Worm (Caenorhabditis elegans) whole organism, young adult: ENCODE data around the gene F09F7.6.

Experiments used
- F22D6.2 ChIP-seq: sonication (generic microtip); optimal IDR thresholded peaks from 2 replicates; lab custom pipeline; 2016; ENCODE audit warnings: mild to moderate bottlenecking, missing genetic modification characterization, missing compliant biosample characterization
- F37B4.10 ChIP-seq: fragments of 200-800 bp; sonication (Bioruptor generic); IDR thresholded peaks from 2 replicates; pipeline ENCODE4 v1.3.6; 2022; ENCODE audit warnings: missing genetic modification characterization, missing compliant biosample characterization
- F49E8.2 ChIP-seq: sonication (generic microtip); optimal IDR thresholded peaks from 3 replicates; lab custom pipeline; 2017; ENCODE audit warnings: missing genetic modification characterization, mild to moderate bottlenecking, missing compliant biosample characterization, antibody characterized with exemption, moderate library complexity; ENCODE audit not compliant: insufficient read depth
- F52B5.7 ChIP-seq: sonication (generic microtip); optimal IDR thresholded peaks from 2 replicates; lab custom pipeline; 2016; ENCODE audit warnings: mild to moderate bottlenecking, missing genetic modification characterization, missing compliant biosample characterization
- F55B11.4 ChIP-seq: sonication (generic microtip); optimal IDR thresholded peaks from 2 replicates; lab custom pipeline; 2016; ENCODE audit warnings: missing compliant biosample characterization, missing genetic modification characterization, borderline replicate concordance; ENCODE audit not compliant: insufficient read depth
- T26A5.8 ChIP-seq: sonication (generic microtip); optimal IDR thresholded peaks from 2 replicates; lab custom pipeline; 2016; ENCODE audit warnings: missing genetic modification characterization, missing compliant biosample characterization
- Y53G8AR.9 ChIP-seq: fragments of 200-800 bp; sonication (Bioruptor generic); conservative IDR thresholded peaks from 2 replicates; pipeline ENCODE4 v1.3.6; 2022; ENCODE audit warnings: missing genetic modification reagents, missing genetic modification characterization, missing compliant biosample characterization
- Y79H2A.3 ChIP-seq: fragments of 200-800 bp; sonication (Bioruptor generic); conservative IDR thresholded peaks from 2 replicates; pipeline ENCODE4 v1.3.6; 2022; ENCODE audit warnings: missing genetic modification reagents, missing genetic modification characterization, missing compliant biosample characterization
- ZK185.1 ChIP-seq: sonication (generic microtip); optimal IDR thresholded peaks from 2 replicates; lab custom pipeline; 2016; ENCODE audit warnings: mild to moderate bottlenecking, missing genetic modification characterization, missing compliant biosample characterization; ENCODE audit not compliant: poor library complexity, severe bottlenecking
- ccch-3 ChIP-seq: fragments of 200-800 bp; sonication (Bioruptor generic); optimal IDR thresholded peaks from 2 replicates; lab custom pipeline; 2018; ENCODE audit warnings: mild to moderate bottlenecking, missing genetic modification characterization, missing compliant biosample characterization
- die-1 ChIP-seq: sonication (generic microtip); optimal IDR thresholded peaks from 2 replicates; lab custom pipeline; 2016; ENCODE audit warnings: missing genotype, mild to moderate bottlenecking, missing genetic modification characterization, missing compliant biosample characterization
- dox-1 ChIP-seq: fragments of 200-800 bp; sonication (Bioruptor generic); IDR thresholded peaks from 2 replicates; pipeline ENCODE4 v1.3.6; 2022; ENCODE audit warnings: missing genetic modification reagents, missing genetic modification characterization, missing compliant biosample characterization
- efl-1 ChIP-seq: fragments of 150-350 bp; optimal IDR thresholded peaks from 2 replicates; lab custom pipeline; 2014; ENCODE audit warnings: missing biosample characterization, missing genetic modification reagents, missing genetic modification characterization
- egrh-3 ChIP-seq: fragments of 200-800 bp; sonication (Bioruptor generic); IDR thresholded peaks from 2 replicates; pipeline ENCODE4 v1.3.6; 2022; ENCODE audit warnings: missing genetic modification reagents, missing genetic modification characterization, missing compliant biosample characterization
- ekl-4 ChIP-seq: fragments of 200-800 bp; sonication (Bioruptor generic); IDR thresholded peaks from 2 replicates; pipeline ENCODE4 v1.3.6; 2022; ENCODE audit warnings: missing genetic modification reagents, missing genetic modification characterization, missing compliant biosample characterization
- gei-17 ChIP-seq: fragments of 200-800 bp; sonication (Bioruptor generic); optimal IDR thresholded peaks from 2 replicates; lab custom pipeline; 2018; ENCODE audit warnings: mild to moderate bottlenecking, missing genetic modification characterization, missing compliant biosample characterization
- lag-1 ChIP-seq: fragments of 200-800 bp; sonication (Bioruptor generic); IDR thresholded peaks from 2 replicates; pipeline ENCODE4 v1.3.6; 2022; ENCODE audit warnings: missing genetic modification reagents, missing genetic modification characterization, missing compliant biosample characterization
- let-607 ChIP-seq, 2 experiments: fragments of 200-800 bp in 1 of 2; sonication (Bioruptor generic) in 1 of 2; sonication (generic microtip) in 1 of 2; optimal IDR thresholded peaks; 2 replicates each; lab custom pipeline; 2016 to 2018; ENCODE audit warnings: mild to moderate bottlenecking in 2 of 2, missing compliant biosample characterization in 2 of 2, missing genetic modification characterization in 2 of 2, moderate library complexity in 2 of 2, missing genotype in 1 of 2
- lin-54 ChIP-seq: fragments of 200-800 bp; sonication (Bioruptor generic); optimal IDR thresholded peaks from 2 replicates; lab custom pipeline; 2018; ENCODE audit warnings: mild to moderate bottlenecking, missing genetic modification characterization, missing compliant biosample characterization
- madf-8 ChIP-seq: fragments of 200-800 bp; sonication (Bioruptor generic); conservative IDR thresholded peaks from 2 replicates; pipeline ENCODE4 v1.3.6; 2022; ENCODE audit warnings: missing genetic modification reagents, missing genetic modification characterization, missing compliant biosample characterization
- mel-28 ChIP-seq: sonication (generic microtip); optimal IDR thresholded peaks from 2 replicates; lab custom pipeline; 2016; ENCODE audit warnings: borderline replicate concordance, mild to moderate bottlenecking, missing genetic modification characterization, missing compliant biosample characterization
- mxl-1 ChIP-seq: sonication (generic microtip); optimal IDR thresholded peaks from 2 replicates; lab custom pipeline; 2016; ENCODE audit warnings: missing genetic modification characterization, missing compliant biosample characterization
- nfya-1 ChIP-seq: sonication (generic microtip); optimal IDR thresholded peaks from 2 replicates; lab custom pipeline; 2017; ENCODE audit warnings: antibody characterized with exemption, missing compliant biosample characterization, missing genetic modification characterization, borderline replicate concordance; ENCODE audit not compliant: insufficient read depth
- nhr-179 ChIP-seq: sonication (generic microtip); optimal IDR thresholded peaks from 2 replicates; lab custom pipeline; 2016; ENCODE audit warnings: mild to moderate bottlenecking, missing genetic modification characterization, missing compliant biosample characterization
- nhr-80 ChIP-seq: sonication (generic microtip); optimal IDR thresholded peaks from 2 replicates; lab custom pipeline; 2016; ENCODE audit warnings: missing genetic modification characterization, missing compliant biosample characterization
- pbrm-1 ChIP-seq: fragments of 200-800 bp; sonication (Bioruptor generic); IDR thresholded peaks from 2 replicates; pipeline ENCODE4 v1.3.6; 2022; ENCODE audit warnings: missing genetic modification reagents, missing genetic modification characterization, missing compliant biosample characterization
- pha-4 ChIP-seq: fragments of 150-350 bp; sonication (generic microtip); optimal IDR thresholded peaks from 2 replicates; lab custom pipeline; 2014; ENCODE audit warnings: missing biosample characterization, missing genetic modification reagents, missing genetic modification characterization
- rcor-1 ChIP-seq: fragments of 200-800 bp; sonication (Bioruptor generic); IDR thresholded peaks from 2 replicates; pipeline ENCODE4 v1.3.6; 2022; ENCODE audit warnings: missing genetic modification reagents, missing genetic modification characterization, missing compliant biosample characterization
- rec-8 ChIP-seq, 2 experiments: sonication (generic microtip); optimal IDR thresholded peaks; 2 replicates each; lab custom pipeline; 2016; ENCODE audit warnings: mild to moderate bottlenecking in 2 of 2, missing genetic modification characterization in 2 of 2, missing genetic modification reagents in 2 of 2, missing genotype in 2 of 2, missing biosample characterization in 1 of 2, missing compliant biosample characterization in 1 of 2, moderate library complexity in 1 of 2
- rpc-1 ChIP-seq, 2 experiments: fragments of 150-350 bp in 1 of 2; sonication (generic microtip) in 1 of 2; optimal IDR thresholded peaks; 2 replicates each; lab custom pipeline; 2014 to 2018; ENCODE audit warnings: missing biosample characterization in 1 of 2, missing genetic modification characterization in 1 of 2, missing genetic modification reagents in 1 of 2, missing genotype in 1 of 2
- sea-2 ChIP-seq: fragments of 200-800 bp; sonication (Bioruptor generic); IDR thresholded peaks from 2 replicates; pipeline ENCODE4 v1.3.6; 2022; ENCODE audit warnings: missing genetic modification characterization, missing compliant biosample characterization
- snpc-3.4 ChIP-seq: sonication (generic microtip); optimal IDR thresholded peaks from 2 replicates; lab custom pipeline; 2017; ENCODE audit warnings: missing genetic modification characterization, mild to moderate bottlenecking, missing compliant biosample characterization, antibody characterized with exemption, moderate library complexity, missing genotype, missing genetic modification reagents
- snpc-4 ChIP-seq, 5 experiments: fragments of 150-350 bp in 1 of 5; sonication (generic microtip) in 4 of 5; optimal IDR thresholded peaks; 2 replicates each; lab custom pipeline; 2014 to 2018; ENCODE audit warnings: missing genetic modification characterization in 5 of 5, missing biosample characterization in 3 of 5, antibody characterized with exemption in 2 of 5, mild to moderate bottlenecking in 2 of 5, missing compliant biosample characterization in 2 of 5, missing genotype in 2 of 5, moderate library complexity in 2 of 5, missing genetic modification reagents in 1 of 5
- somi-1 ChIP-seq: fragments of 200-800 bp; sonication (Bioruptor generic); optimal IDR thresholded peaks from 2 replicates; lab custom pipeline; 2018; ENCODE audit warnings: mild to moderate bottlenecking, missing genetic modification characterization, missing compliant biosample characterization
- tlf-1 ChIP-seq: fragments of 200-800 bp; sonication (Bioruptor generic); optimal IDR thresholded peaks from 2 replicates; lab custom pipeline; 2018; ENCODE audit warnings: mild to moderate bottlenecking, missing genetic modification characterization, missing compliant biosample characterization
- xnd-1 ChIP-seq: sonication (generic microtip); optimal IDR thresholded peaks from 2 replicates; lab custom pipeline; 2016; ENCODE audit warnings: missing genotype, missing genetic modification reagents, missing genetic modification characterization, missing compliant biosample characterization
- zim-3 ChIP-seq: sonication (generic microtip); optimal IDR thresholded peaks from 2 replicates; lab custom pipeline; 2017; ENCODE audit warnings: mild to moderate bottlenecking, missing genetic modification characterization, moderate library complexity, missing compliant biosample characterization
- ztf-18 ChIP-seq: sonication (generic microtip); optimal IDR thresholded peaks from 2 replicates; lab custom pipeline; 2016; ENCODE audit warnings: missing genotype, mild to moderate bottlenecking, missing genetic modification characterization, missing compliant biosample characterization
- ztf-3 ChIP-seq: fragments of 200-800 bp; sonication (Bioruptor generic); optimal IDR thresholded peaks from 2 replicates; lab custom pipeline; 2018; ENCODE audit warnings: mild to moderate bottlenecking, missing genetic modification characterization, missing compliant biosample characterization

The F09F7.6 gene

ce11 chrIII:5588746-5589145, 36.8 kb upstream of the F09F7.6 start (continued):
- no peak for TF ChIP-seq xnd-1
- TF ChIP-seq rpc-1 (optimal IDR thresholded peaks at IDR 0.05; lab: Kevin White, UChicago), result no peak
- TF ChIP-seq rpc-1 (tag; optimal IDR thresholded peaks at IDR 0.05; lab: Kevin White, UChicago), result no peak
- TF ChIP-seq T26A5.8 (tag; lab: Kevin White, UChicago), result no peak
- no peak for TF ChIP-seq efl-1 (GFP tag; lab: Kevin White, UChicago)
- TF ChIP-seq ekl-4 (GFP tag; lab: Robert Waterston, UW), result no peak
- no peak for TF ChIP-seq F37B4.10 (GFP tag; lab: Robert Waterston, UW)
- TF ChIP-seq F55B11.4 (tag; lab: Kevin White, UChicago), result no peak
- TF ChIP-seq rec-8 (tag; optimal IDR thresholded peaks at IDR 0.05; lab: Kevin White, UChicago), result no peak
- TF ChIP-seq die-1 (tag; lab: Kevin White, UChicago), result peak; percentile 8
- TF ChIP-seq snpc-4 (GFP tag; optimal IDR thresholded peaks at IDR 0.05; lab: Kevin White, UChicago), result no peak
- no peak for TF ChIP-seq snpc-4 (tag; optimal IDR thresholded peaks at IDR 0.05; lab: Kevin White, UChicago)
- no peak for TF ChIP-seq F52B5.7 (tag; lab: Kevin White, UChicago)
- TF ChIP-seq nfya-1 (tag; lab: Kevin White, UChicago), result no peak
- TF ChIP-seq Y79H2A.3 (GFP tag; lab: Robert Waterston, UW), result 0 out of 2 replicates have a peak, but pooled peaks have one; percentile 59
- no peak for TF ChIP-seq Y53G8AR.9 (GFP tag; lab: Robert Waterston, UW)
- TF ChIP-seq dox-1 (GFP tag; lab: Robert Waterston, UW), result no peak
- no peak for TF ChIP-seq zim-3 (tag; lab: Kevin White, UChicago)
- TF ChIP-seq mel-28 (tag; lab: Kevin White, UChicago), result no peak
- TF ChIP-seq F22D6.2, result no peak
- TF ChIP-seq ztf-18, result no peak
- TF ChIP-seq egrh-3 (GFP tag; lab: Robert Waterston, UW), result no peak
- TF ChIP-seq lin-54, result peak; percentile 40
- no peak for TF ChIP-seq let-607 (tag; optimal IDR thresholded peaks at IDR 0.05; lab: Kevin White, UChicago)
- TF ChIP-seq ztf-3 (GFP tag; lab: Kevin White, UChicago), result no peak
- no peak for TF ChIP-seq pbrm-1
- TF ChIP-seq nhr-80, result no peak
- peak; percentile 63 for TF ChIP-seq snpc-3.4 (tag; lab: Kevin White, UChicago)
- TF ChIP-seq ZK185.1 (tag; lab: Kevin White, UChicago), result peak; percentile 9
- no peak for TF ChIP-seq rcor-1 (GFP tag; lab: Robert Waterston, UW)
- TF ChIP-seq sea-2 (GFP tag; lab: Robert Waterston, UW), result no peak
- TF ChIP-seq madf-8 (GFP tag; lab: Robert Waterston, UW), result no peak
- TF ChIP-seq gei-17, result no peak
- no peak for TF ChIP-seq lag-1 (GFP tag; lab: Robert Waterston, UW)
- TF ChIP-seq nhr-179 (tag; lab: Kevin White, UChicago), result no peak
- no peak for TF ChIP-seq ccch-3 (GFP tag; lab: Kevin White, UChicago)
- no peak for TF ChIP-seq pha-4
- no peak for TF ChIP-seq mxl-1 (tag; lab: Kevin White, UChicago)
- TF ChIP-seq tlf-1, result no peak
- TF ChIP-seq F49E8.2, result peak; percentile 14
- TF ChIP-seq somi-1 (GFP tag; lab: Kevin White, UChicago), result no peak
